Worm (Caenorhabditis elegans): Measurements from ENCODE around the gene rig-3.

Gene rig-3

ce11 chrX:6867707-6868106 lies 14.3 kb downstream of the rig-3 start (continued):
- TF ChIP-seq tlf-1 (GFP tag; optimal IDR thresholded peaks at IDR 0.05) (peak; percentile 54), cebp-1 (GFP tag; IDR thresholded peaks at IDR 0.05) (no peak), cebp-1 (tag; optimal IDR thresholded peaks at IDR 0.05) (no peak), rec-8 (tag; optimal IDR thresholded peaks at IDR 0.05) (peak; percentile 88 to 95), hsf-1 (GFP tag; IDR thresholded peaks at IDR 0.05) (peak; percentile 56; the same call in 1 of the 2 replicates), ztf-28 (GFP tag; IDR thresholded peaks at IDR 0.05) (0 out of 2 replicates have a peak, but pooled peaks have one; percentile 44), madf-8 (GFP tag; conservative IDR thresholded peaks at IDR 0.05) (no peak), lir-1 (GFP tag; conservative IDR thresholded peaks at IDR 0.05) (no peak), ZK185.1 (tag; optimal IDR thresholded peaks at IDR 0.05; ENCODE audit: poor library complexity, severe bottlenecking) (peak; percentile 65), nhr-120 (GFP tag; IDR thresholded peaks at IDR 0.05) (peak; percentile 90; the same call in 1 of the 2 replicates), let-607 (tag; optimal IDR thresholded peaks at IDR 0.05) (peak; percentile 61 to 62), ama-1 (optimal IDR thresholded peaks at IDR 0.05) (no peak), ama-1 (GFP tag; optimal IDR thresholded peaks at IDR 0.05) (peak in 1 of 2 experiments; percentile 94), T26A5.8 (tag; optimal IDR thresholded peaks at IDR 0.05) (peak; percentile 86), mcd-1 (GFP tag; IDR thresholded peaks at IDR 0.05) (no peak; the same call in 1 of the 2 replicates), unc-130 (GFP tag; optimal IDR thresholded peaks at IDR 0.05) (peak; percentile 6), Y79H2A.3 (GFP tag; conservative IDR thresholded peaks at IDR 0.05) (no peak), K11D2.4 (GFP tag; IDR thresholded peaks at IDR 0.05) (0 out of 2 replicates have a peak, but pooled peaks have one; percentile 47), ztf-3 (GFP tag; optimal IDR thresholded peaks at IDR 0.05) (no peak), snpc-1.3 (tag; optimal IDR thresholded peaks at IDR 0.05; ENCODE audit: insufficient read depth) (peak; percentile 86), B0019.2 (GFP tag; conservative IDR thresholded peaks at IDR 0.05) (no peak), madf-10 (tag; optimal IDR thresholded peaks at IDR 0.05) (peak; percentile 81), egrh-3 (GFP tag; IDR thresholded peaks at IDR 0.05) (no peak), repo-1 (tag; optimal IDR thresholded peaks at IDR 0.05) (peak; percentile 72), pbrm-1 (GFP tag; IDR thresholded peaks at IDR 0.05) (peak; percentile 83), dpff-1 (tag; optimal IDR thresholded peaks at IDR 0.05) (no peak), rpc-1 (optimal IDR thresholded peaks at IDR 0.05) (peak; percentile 93), rpc-1 (tag; optimal IDR thresholded peaks at IDR 0.05) (peak; percentile 89), fkh-3 (tag; optimal IDR thresholded peaks at IDR 0.05) (peak; percentile 35), C06A6.2 (GFP tag; conservative IDR thresholded peaks at IDR 0.05) (no peak; the same call in 1 of the 2 replicates), cebp-2 (GFP tag; IDR thresholded peaks at IDR 0.05) (peak; percentile 93), nhr-80 (tag; optimal IDR thresholded peaks at IDR 0.05) (peak; percentile 44), chd-7 (tag; optimal IDR thresholded peaks at IDR 0.05) (peak; percentile 84), atf-7 (tag; optimal IDR thresholded peaks at IDR 0.05) (peak; percentile 58), pha-4 (tag; optimal IDR thresholded peaks at IDR 0.05) (no peak), athp-1 (tag; optimal IDR thresholded peaks at IDR 0.05) (peak; percentile 44), F49E8.2 (tag; optimal IDR thresholded peaks at IDR 0.05; ENCODE audit: insufficient read depth) (peak; percentile 14), mel-28 (tag; optimal IDR thresholded peaks at IDR 0.05; ENCODE audit: borderline replicate concordance) (no peak), dox-1 (GFP tag; IDR thresholded peaks at IDR 0.05) (peak; percentile 90), madf-6 (GFP tag; IDR thresholded peaks at IDR 0.05) (peak; percentile 73), nfya-1 (tag; optimal IDR thresholded peaks at IDR 0.05; ENCODE audit: borderline replicate concordance, insufficient read depth) (no peak), B0261.1 (tag; optimal IDR thresholded peaks at IDR 0.05) (peak; percentile 89), ztf-6 (GFP tag; IDR thresholded peaks at IDR 0.05) (no peak), snpc-4 (GFP tag; optimal IDR thresholded peaks at IDR 0.05) (peak; percentile 82), snpc-4 (tag; optimal IDR thresholded peaks at IDR 0.05) (peak in 3 of 4 experiments; percentile 57 to 80 (median 75)), snpc-1.1 (tag; optimal IDR thresholded peaks at IDR 0.05; ENCODE audit: insufficient read depth) (peak; percentile 44), ceh-79 (tag; optimal IDR thresholded peaks at IDR 0.05) (peak; percentile 95), Y56A3A.18 (GFP tag; IDR thresholded peaks at IDR 0.05) (peak; percentile 97), sdz-38 (tag; optimal IDR thresholded peaks at IDR 0.05) (no peak)

Data from whole organism, young adult.